Fruit fly (Drosophila melanogaster) whole organism, adult: ENCODE data around the gene EndoA.

ENCODE experiments used
- CG11617 ChIP-seq: fragments of 200-800 bp; sonication (Bioruptor generic); optimal IDR thresholded peaks from 2 replicates; lab custom pipeline; 2017; ENCODE audit warnings: mild to moderate bottlenecking, missing biosample characterization, missing genetic modification reagents, missing genetic modification characterization
- CG12768 ChIP-seq: fragments of 200-800 bp; sonication (Bioruptor generic); optimal IDR thresholded peaks from 2 replicates; lab custom pipeline; 2017; ENCODE audit warnings: missing biosample characterization, missing genetic modification characterization, mild to moderate bottlenecking, moderate library complexity, missing genetic modification reagents
- CG14711 ChIP-seq: fragments of 200-800 bp; sonication (Bioruptor generic); optimal IDR thresholded peaks from 2 replicates; lab custom pipeline; 2018; ENCODE audit warnings: missing biosample characterization, mild to moderate bottlenecking, missing genetic modification characterization, moderate library complexity
- CG1620 ChIP-seq: fragments of 200-800 bp; sonication (Bioruptor generic); optimal IDR thresholded peaks from 2 replicates; lab custom pipeline; 2016; ENCODE audit warnings: missing biosample characterization, missing genetic modification characterization
- CG33017 ChIP-seq: fragments of 200-800 bp; sonication (Bioruptor generic); optimal IDR thresholded peaks from 2 replicates; lab custom pipeline; 2018; ENCODE audit warnings: missing biosample characterization, mild to moderate bottlenecking, missing genetic modification characterization, moderate library complexity
- CG5204 ChIP-seq: fragments of 200-800 bp; sonication (Bioruptor generic); optimal IDR thresholded peaks from 2 replicates; lab custom pipeline; 2016; ENCODE audit warnings: missing biosample characterization, missing genetic modification characterization
- CG7045 ChIP-seq: fragments of 200-800 bp; sonication (Bioruptor generic); optimal IDR thresholded peaks from 2 replicates; lab custom pipeline; 2017; ENCODE audit warnings: missing biosample characterization, mild to moderate bottlenecking, missing genetic modification characterization
- CG7101 ChIP-seq: fragments of 200-800 bp; sonication (Bioruptor generic); optimal IDR thresholded peaks from 2 replicates; lab custom pipeline; 2018; ENCODE audit warnings: missing biosample characterization, mild to moderate bottlenecking, missing genetic modification characterization, moderate library complexity
- Clk ChIP-seq: fragments of 200-800 bp; sonication (Bioruptor generic); optimal IDR thresholded peaks from 2 replicates; lab custom pipeline; 2017; ENCODE audit warnings: missing biosample characterization, missing genetic modification characterization
- Crg-1 ChIP-seq: fragments of 200-800 bp; sonication (Bioruptor generic); optimal IDR thresholded peaks from 2 replicates; lab custom pipeline; 2016; ENCODE audit warnings: missing biosample characterization, missing genetic modification characterization
- Hr96 ChIP-seq: fragments of 200-800 bp; sonication (Bioruptor generic); optimal IDR thresholded peaks from 2 replicates; lab custom pipeline; 2016; ENCODE audit warnings: missing biosample characterization, missing genetic modification characterization
- Mnt ChIP-seq: fragments of 200-800 bp; sonication (Bioruptor generic); optimal IDR thresholded peaks from 2 replicates; lab custom pipeline; 2016; ENCODE audit warnings: missing biosample characterization, mild to moderate bottlenecking, missing genetic modification characterization
- bab1 ChIP-seq: fragments of 200-800 bp; sonication (Bioruptor generic); optimal IDR thresholded peaks from 3 replicates; lab custom pipeline; 2019; ENCODE audit warnings: missing biosample characterization, mild to moderate bottlenecking, missing genetic modification characterization, moderate library complexity
- cic ChIP-seq: fragments of 200-800 bp; sonication (Bioruptor generic); optimal IDR thresholded peaks from 2 replicates; lab custom pipeline; 2017; ENCODE audit warnings: missing biosample characterization, mild to moderate bottlenecking, missing genetic modification characterization, moderate library complexity
- cnc ChIP-seq, 2 experiments: fragments of >200 bp; optimal IDR thresholded peaks; 2 replicates each; lab custom pipeline; 2017
- kay ChIP-seq: fragments of 200-800 bp; sonication (Bioruptor generic); peaks from one replicate; lab custom pipeline; 2016; ENCODE audit warnings: missing biosample characterization, missing genetic modification characterization, borderline replicate concordance
- ovo ChIP-seq: fragments of 200-800 bp; sonication (Bioruptor generic); optimal IDR thresholded peaks from 2 replicates; lab custom pipeline; 2016; ENCODE audit warnings: missing biosample characterization, missing genetic modification characterization
- pad ChIP-seq: fragments of 200-800 bp; sonication (Bioruptor generic); optimal IDR thresholded peaks from 3 replicates; lab custom pipeline; 2017; ENCODE audit warnings: missing biosample characterization, missing genetic modification characterization, mild to moderate bottlenecking, moderate library complexity, missing genetic modification reagents
- tj ChIP-seq: fragments of 200-800 bp; sonication (Bioruptor generic); optimal IDR thresholded peaks from 3 replicates; lab custom pipeline; 2017; ENCODE audit warnings: missing biosample characterization, mild to moderate bottlenecking, missing genetic modification characterization, moderate library complexity
- toe ChIP-seq: fragments of 200-800 bp; sonication (Bioruptor generic); optimal IDR thresholded peaks from 2 replicates; lab custom pipeline; 2016; ENCODE audit warnings: missing biosample characterization, missing genetic modification characterization

The EndoA gene

dm6 chr3R:18915644-18916194 lies 9.3 kb downstream of the EndoA start:
- TF ChIP-seq pad = no peak
- peak; percentile 46 for TF ChIP-seq cic (GFP tag; lab: Kevin White, UChicago)

DNA sequence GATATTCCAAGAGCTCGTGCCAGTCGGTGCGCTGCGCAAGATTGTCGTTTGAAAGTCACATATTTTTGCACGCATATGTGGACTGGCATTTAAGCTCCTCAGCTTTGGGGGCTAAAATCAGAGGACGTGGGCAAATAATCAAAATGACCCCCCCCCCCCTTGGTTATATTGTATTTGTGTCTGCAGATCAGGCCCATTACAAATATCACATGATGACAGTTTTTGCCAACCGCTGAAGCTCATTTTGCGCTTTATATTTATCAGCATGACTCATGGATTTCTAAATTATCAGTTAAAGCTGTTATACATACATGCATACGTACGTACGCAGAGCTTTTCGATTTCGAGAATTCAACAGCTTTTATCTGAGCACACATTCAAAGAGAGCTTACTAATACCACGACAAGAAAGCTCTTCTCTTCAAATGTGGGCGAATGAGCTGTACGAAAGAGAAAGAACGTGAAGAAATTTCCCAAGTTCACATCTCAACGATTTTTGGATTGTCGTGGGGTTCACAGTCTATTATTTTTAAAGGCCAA lies 10.4 kb downstream of the EndoA start:
- peak; percentile 44 for TF ChIP-seq CG14711 (tag; lab: Kevin White, UChicago)
- TF ChIP-seq Clk = no peak
- TF ChIP-seq bab1 (GFP tag; lab: Kevin White, UChicago) = peak; percentile 83
- peak; percentile 56 for TF ChIP-seq CG7101 (tag; lab: Kevin White, UChicago)
- no peak for TF ChIP-seq ovo
- TF ChIP-seq toe = no peak
- peak; percentile 56 for TF ChIP-seq pad
- TF ChIP-seq Crg-1 (GFP tag; lab: Kevin White, UChicago) = peak; percentile 14
- TF ChIP-seq CG5204 (GFP tag; lab: Kevin White, UChicago) = no peak
- no peak for TF ChIP-seq CG1620
- peak; percentile 99 for TF ChIP-seq kay (GFP tag; lab: Kevin White, UChicago)
- peak; percentile 57 for TF ChIP-seq CG11617 (GFP tag; lab: Kevin White, UChicago)
- TF ChIP-seq CG33017 (tag; lab: Kevin White, UChicago) = peak; percentile 65
- TF ChIP-seq Hr96 = peak; percentile 59
- peak; percentile 82 for TF ChIP-seq cic (GFP tag; lab: Kevin White, UChicago)
- peak; percentile 81 for TF ChIP-seq CG12768
- peak; percentile 94 for TF ChIP-seq tj (GFP tag; lab: Kevin White, UChicago)
- TF ChIP-seq Mnt (GFP tag; lab: Kevin White, UChicago) = peak; percentile 65
- peak; percentile 36 for TF ChIP-seq CG7045 (GFP tag; lab: Kevin White, UChicago)
- TF ChIP-seq cnc (optimal IDR thresholded peaks at IDR 0.05; lab: Kevin White, UChicago) = peak; percentile 95 to 99

DNA sequence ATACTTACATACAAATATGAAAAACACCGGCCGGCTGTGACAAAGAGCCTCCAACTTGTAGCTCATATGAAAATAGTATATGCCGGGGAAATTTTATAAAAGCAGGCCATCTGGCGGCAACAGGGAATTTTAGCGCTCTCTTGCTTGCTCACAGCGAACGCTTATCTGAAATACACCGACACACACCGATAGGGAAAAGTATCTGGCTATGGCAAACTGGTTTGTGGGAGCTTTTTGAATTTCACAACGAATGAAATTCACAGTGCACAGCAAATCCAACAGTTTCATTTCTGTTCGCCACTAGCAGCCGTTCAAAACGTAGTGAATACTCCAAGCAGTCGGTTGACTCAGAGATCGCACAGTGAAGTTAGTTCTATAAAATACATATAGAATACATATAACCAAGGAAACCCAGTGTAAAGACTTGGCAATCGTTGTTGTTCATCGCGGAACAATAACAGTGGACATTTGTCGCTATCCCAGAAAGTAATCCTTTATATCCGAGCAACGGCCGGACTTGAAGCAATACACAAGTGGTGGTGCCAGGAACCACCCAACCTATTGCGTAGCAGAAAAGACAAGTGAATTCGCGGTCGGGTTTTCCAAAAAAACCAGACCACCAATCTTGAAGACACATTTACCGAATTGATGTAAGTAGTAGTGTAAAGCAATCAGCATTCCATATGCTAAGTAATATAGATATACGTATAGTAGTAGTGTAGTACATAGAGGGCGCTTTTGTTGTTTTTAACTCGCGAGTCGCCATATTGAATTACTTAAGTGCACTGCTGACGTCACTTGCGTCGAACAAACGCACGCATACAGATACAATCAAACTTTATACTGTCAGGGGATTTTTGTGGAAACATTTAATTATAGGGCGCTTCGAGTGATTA lies 11.8 kb downstream of the EndoA start:
- TF ChIP-seq CG5204 (GFP tag; lab: Kevin White, UChicago) (no peak), bab1 (GFP tag; lab: Kevin White, UChicago) (peak; percentile 47), Mnt (GFP tag; lab: Kevin White, UChicago) (peak; percentile 67), cnc (optimal IDR thresholded peaks at IDR 0.05; lab: Kevin White, UChicago) (no peak), CG12768 (peak; percentile 62), CG14711 (tag; lab: Kevin White, UChicago) (peak; percentile 51), tj (GFP tag; lab: Kevin White, UChicago) (peak; percentile 48), Crg-1 (GFP tag; lab: Kevin White, UChicago) (peak; percentile 14), CG7045 (GFP tag; lab: Kevin White, UChicago) (no peak), CG1620 (peak; percentile 6), cic (GFP tag; lab: Kevin White, UChicago) (peak; percentile 86), CG11617 (GFP tag; lab: Kevin White, UChicago) (peak; percentile 51), CG7101 (tag; lab: Kevin White, UChicago) (peak; percentile 69), CG33017 (tag; lab: Kevin White, UChicago) (peak; percentile 83), Clk (no peak), Hr96 (no peak), ovo (no peak), kay (GFP tag; lab: Kevin White, UChicago) (peak; percentile 99), toe (peak; percentile 47), pad (peak; percentile 31)

DNA sequence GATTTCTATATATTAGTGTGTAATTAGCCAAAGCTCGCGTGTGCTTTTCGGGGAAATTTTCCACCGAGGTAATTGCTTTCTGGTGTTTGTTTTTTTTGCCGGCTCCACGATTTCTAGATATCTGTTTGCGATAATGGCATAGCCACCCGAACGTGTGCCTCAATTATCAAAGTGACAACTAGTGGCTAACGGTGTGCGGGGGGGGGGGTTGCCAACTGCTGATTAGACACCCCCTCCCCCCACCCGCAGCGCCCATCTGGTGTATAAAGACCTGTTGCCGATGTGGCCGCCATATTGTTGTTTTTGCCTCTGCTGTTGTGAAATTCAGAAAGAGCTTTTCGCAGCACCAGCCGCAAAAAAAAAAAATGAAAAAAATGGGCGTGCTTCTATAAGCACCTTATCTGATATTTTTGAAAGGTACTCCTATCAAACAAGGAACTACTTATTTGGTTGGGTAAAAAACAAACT lies 12.5 kb downstream of the EndoA start:
- TF ChIP-seq CG7045 (GFP tag; lab: Kevin White, UChicago) (peak; percentile 26), Mnt (GFP tag; lab: Kevin White, UChicago) (peak; percentile 89), cnc (optimal IDR thresholded peaks at IDR 0.05; lab: Kevin White, UChicago) (no peak), CG33017 (tag; lab: Kevin White, UChicago) (no peak), CG12768 (peak; percentile 86), cic (GFP tag; lab: Kevin White, UChicago) (peak; percentile 97), toe (peak; percentile 23), pad (peak; percentile 26), Clk (peak; percentile 38), tj (GFP tag; lab: Kevin White, UChicago) (peak; percentile 66), CG11617 (GFP tag; lab: Kevin White, UChicago) (peak; percentile 10), CG14711 (tag; lab: Kevin White, UChicago) (no peak), ovo (peak; percentile 94), kay (GFP tag; lab: Kevin White, UChicago) (peak; percentile 73), CG1620 (peak; percentile 7), Hr96 (peak; percentile 60), Crg-1 (GFP tag; lab: Kevin White, UChicago) (no peak), CG7101 (tag; lab: Kevin White, UChicago) (peak; percentile 26)

DNA sequence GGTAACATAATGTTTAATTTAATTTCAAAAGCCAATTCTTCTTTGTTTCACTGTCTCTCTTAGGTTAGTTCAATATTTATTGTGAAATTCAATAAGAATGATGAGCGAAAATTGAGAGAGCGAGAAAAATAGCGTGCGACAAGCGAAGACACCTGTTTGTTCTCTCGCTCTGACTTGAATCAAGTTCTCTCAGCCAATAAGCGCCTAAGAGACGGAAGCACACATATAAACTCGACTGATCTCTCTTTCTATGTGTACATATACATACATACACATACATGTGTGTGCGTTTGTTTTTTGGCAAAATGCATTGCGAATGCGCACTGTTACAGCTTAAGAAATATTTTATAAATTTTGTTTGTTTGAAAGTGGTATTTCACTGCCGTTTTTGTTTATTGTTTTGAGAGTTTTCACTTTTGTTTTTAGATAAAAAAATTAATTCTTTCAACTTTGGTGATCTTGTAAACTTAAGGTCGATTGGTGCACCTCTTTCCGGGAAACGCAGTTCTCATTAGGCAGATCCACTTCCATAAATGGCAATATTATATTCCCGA lies 16.9 kb downstream of the EndoA start:
- TF ChIP-seq CG14711 (tag; lab: Kevin White, UChicago) = no peak
- TF ChIP-seq CG1620 = no peak
- no peak for TF ChIP-seq CG7101 (tag; lab: Kevin White, UChicago)
- no peak for TF ChIP-seq pad
- peak; percentile 77 for TF ChIP-seq kay (GFP tag; lab: Kevin White, UChicago)
- TF ChIP-seq Mnt (GFP tag; lab: Kevin White, UChicago) = peak; percentile 38
- TF ChIP-seq cnc (optimal IDR thresholded peaks at IDR 0.05; lab: Kevin White, UChicago) = no peak
- no peak for TF ChIP-seq ovo
- no peak for TF ChIP-seq tj (GFP tag; lab: Kevin White, UChicago)
- TF ChIP-seq CG12768 = no peak
- peak; percentile 21 for TF ChIP-seq CG7045 (GFP tag; lab: Kevin White, UChicago)
- TF ChIP-seq Crg-1 (GFP tag; lab: Kevin White, UChicago) = peak; percentile 26
- TF ChIP-seq CG11617 (GFP tag; lab: Kevin White, UChicago) = no peak
